Fruit fly (Drosophila melanogaster): ENCODE measurements around the gene 14-3-3epsilon.

Gene 14-3-3epsilon

dm6 chr3R:18298298-18298899 is 56.1 kb downstream of the 14-3-3epsilon start (continued):
- TF ChIP-seq CG9139 (GFP tag; optimal IDR thresholded peaks at IDR 0.05) (peak; percentile 36), eg (GFP tag; IDR thresholded peaks at IDR 0.05) (peak; percentile 66), topi (GFP tag; optimal IDR thresholded peaks at IDR 0.05) (peak; percentile 17), CG1621 (tag; optimal IDR thresholded peaks at IDR 0.05) (no peak), CG6276 (GFP tag; optimal IDR thresholded peaks at IDR 0.05) (peak; percentile 46), CG8119 (GFP tag; IDR thresholded peaks at IDR 0.05) (peak; percentile 57), CG11294 (GFP tag; IDR thresholded peaks at IDR 0.05) (no peak), Eip93F (GFP tag; optimal IDR thresholded peaks at IDR 0.05) (no peak), CG7368 (GFP tag; optimal IDR thresholded peaks at IDR 0.05) (no peak), spab (GFP tag; optimal IDR thresholded peaks at IDR 0.05) (no peak), CG3919 (GFP tag; optimal IDR thresholded peaks at IDR 0.05) (peak; percentile 38), Sox102F (GFP tag; optimal IDR thresholded peaks at IDR 0.05) (no peak)

dm6 chr3R:18298900-18299321 is 56.6 kb downstream of the 14-3-3epsilon start, which contains the start of gene Dlc90F:
Gene Dlc90F, plus strand, starts transcription at chr3R:18299229.
- TF ChIP-seq CG6276 (GFP tag; optimal IDR thresholded peaks at IDR 0.05) = no peak
- peak; percentile 76 for TF ChIP-seq CG3032 (tag; optimal IDR thresholded peaks at IDR 0.05)
- TF ChIP-seq Blimp-1 (GFP tag; optimal IDR thresholded peaks at IDR 0.05) = peak; percentile 16
- TF ChIP-seq CG8119 (GFP tag; IDR thresholded peaks at IDR 0.05) = peak; percentile 50; the same call in 2 of the 3 replicates
- TF ChIP-seq CG6163 (GFP tag; IDR thresholded peaks at IDR 0.05) = peak; percentile 81
- peak; percentile 72 for TF ChIP-seq Hr4 (GFP tag; optimal IDR thresholded peaks at IDR 0.05)
- peak; percentile 33 for TF ChIP-seq CG1621 (tag; optimal IDR thresholded peaks at IDR 0.05)
- peak; percentile 36 for TF ChIP-seq CG11902 (GFP tag; optimal IDR thresholded peaks at IDR 0.05)
- no peak for TF ChIP-seq CG6854 (GFP tag; optimal IDR thresholded peaks at IDR 0.05)
- peak; percentile 8 for TF ChIP-seq CG8632 (GFP tag; optimal IDR thresholded peaks at IDR 0.05)
- no peak for TF ChIP-seq CG11762 (GFP tag; optimal IDR thresholded peaks at IDR 0.05; ENCODE audit: insufficient read depth)
- TF ChIP-seq CG4318 (GFP tag; optimal IDR thresholded peaks at IDR 0.05) = peak; percentile 45
- peak; percentile 63 for TF ChIP-seq topi (GFP tag; optimal IDR thresholded peaks at IDR 0.05)
- TF ChIP-seq lz (GFP tag; optimal IDR thresholded peaks at IDR 0.05) = peak; percentile 79
- TF ChIP-seq acj6 (GFP tag; optimal IDR thresholded peaks at IDR 0.05) = no peak
- no peak for TF ChIP-seq fd85E (GFP tag; optimal IDR thresholded peaks at IDR 0.05)
- no peak for TF ChIP-seq achi (GFP tag; optimal IDR thresholded peaks at IDR 0.05)
- TF ChIP-seq Smox (GFP tag; optimal IDR thresholded peaks at IDR 0.05) = no peak
- TF ChIP-seq CG10631 (GFP tag; optimal IDR thresholded peaks at IDR 0.05) = no peak
- no peak for TF ChIP-seq net (GFP tag; optimal IDR thresholded peaks at IDR 0.05)
- TF ChIP-seq OdsH (GFP tag; optimal IDR thresholded peaks at IDR 0.05) = peak; percentile 76
- TF ChIP-seq Met (GFP tag; optimal IDR thresholded peaks at IDR 0.05) = no peak
- no peak for TF ChIP-seq Lpt (GFP tag; optimal IDR thresholded peaks at IDR 0.05)
- TF ChIP-seq Sox14 (GFP tag; optimal IDR thresholded peaks at IDR 0.05) = peak; percentile 77
- TF ChIP-seq fkh (GFP tag; optimal IDR thresholded peaks at IDR 0.05) = no peak
- no peak for TF ChIP-seq CG6808 (GFP tag; optimal IDR thresholded peaks at IDR 0.05)
- peak; percentile 70 for TF ChIP-seq Ets21C (GFP tag; optimal IDR thresholded peaks at IDR 0.05)
- peak; percentile 80 for TF ChIP-seq eg (GFP tag; IDR thresholded peaks at IDR 0.05)
- peak; percentile 78 for TF ChIP-seq Eip78C (GFP tag)
- no peak for TF ChIP-seq spab (GFP tag; optimal IDR thresholded peaks at IDR 0.05)
- TF ChIP-seq CG7368 (GFP tag; optimal IDR thresholded peaks at IDR 0.05) = peak; percentile 34
- TF ChIP-seq CG8319 (GFP tag; optimal IDR thresholded peaks at IDR 0.05) = peak; percentile 18
- no peak for TF ChIP-seq vri (GFP tag; optimal IDR thresholded peaks at IDR 0.05)
- TF ChIP-seq CG34406 (GFP tag; optimal IDR thresholded peaks at IDR 0.05) = peak; percentile 32
- peak; percentile 77 for TF ChIP-seq pdm3 (GFP tag; optimal IDR thresholded peaks at IDR 0.05)
- peak; percentile 73 for TF ChIP-seq cyc (GFP tag; optimal IDR thresholded peaks at IDR 0.05)
- peak; percentile 17 for TF ChIP-seq Hr38 (GFP tag; optimal IDR thresholded peaks at IDR 0.05)
- TF ChIP-seq Eip93F (GFP tag; optimal IDR thresholded peaks at IDR 0.05) = no peak
- no peak for TF ChIP-seq dac (GFP tag; optimal IDR thresholded peaks at IDR 0.05)
- TF ChIP-seq Eip75B (GFP tag; optimal IDR thresholded peaks at IDR 0.05) = no peak
- TF ChIP-seq salr (GFP tag; optimal IDR thresholded peaks at IDR 0.05) = peak in 1 of 2 experiments; percentile 42
- no peak for TF ChIP-seq CG10669 (GFP tag; optimal IDR thresholded peaks at IDR 0.05)
- no peak for TF ChIP-seq svp (GFP tag)
- TF ChIP-seq CG31627 (GFP tag; optimal IDR thresholded peaks at IDR 0.05) = peak; percentile 84
- peak; percentile 71 for TF ChIP-seq esn (GFP tag; optimal IDR thresholded peaks at IDR 0.05)

All from whole organism, prepupa.